Worm (Caenorhabditis elegans): ENCODE data around the gene F36H5.14.
"Not testable (repeated sequence)": the region's sequence is repeated elsewhere in the genome, so short reads cannot be mapped to it uniquely, and the experiment has no call there.

F36H5.14 gene

ce11 chrII:1820774-1821173 is 45.4 kb downstream of the F36H5.14 start, which contains the start of gene fbxa-3:
TSS of gene fbxa-3 (minus strand) at chrII:1820874.
- TF ChIP-seq mml-1 (tag; optimal IDR thresholded peaks at IDR 0.05), result no peak
- no peak for TF ChIP-seq elt-2 (tag; optimal IDR thresholded peaks at IDR 0.05)
- no peak for TF ChIP-seq snpc-4 (tag; optimal IDR thresholded peaks at IDR 0.05)
- TF ChIP-seq elt-3 (tag; optimal IDR thresholded peaks at IDR 0.05), result no peak
- no peak for TF ChIP-seq ceh-16 (tag; optimal IDR thresholded peaks at IDR 0.05)
- TF ChIP-seq unc-62 (GFP tag; optimal IDR thresholded peaks at IDR 0.05), result no peak
- no peak for TF ChIP-seq elt-1 (tag; optimal IDR thresholded peaks at IDR 0.05)
- TF ChIP-seq pha-4 (tag; optimal IDR thresholded peaks at IDR 0.05), result no peak
- TF ChIP-seq tbx-2 (tag; optimal IDR thresholded peaks at IDR 0.05), result no peak
- TF ChIP-seq ztf-11 (tag; optimal IDR thresholded peaks at IDR 0.05), result no peak
- no peak for TF ChIP-seq aly-2 (tag; optimal IDR thresholded peaks at IDR 0.05)
- no peak for TF ChIP-seq skn-1 (tag; optimal IDR thresholded peaks at IDR 0.05)
- TF ChIP-seq ceh-9 (tag; optimal IDR thresholded peaks at IDR 0.05), result no peak
- no peak for TF ChIP-seq unc-39 (tag; optimal IDR thresholded peaks at IDR 0.05)
- no peak for TF ChIP-seq nhr-12 (tag; optimal IDR thresholded peaks at IDR 0.05)

ce11 chrII:1823597-1823996 is 48.3 kb downstream of the F36H5.14 start:
- peak; percentile 57 for TF ChIP-seq elt-2 (tag; optimal IDR thresholded peaks at IDR 0.05)

ce11 chrII:1824329-1824728 is 49.0 kb downstream of the F36H5.14 start, which contains the start of gene math-41:
TSS of gene math-41 (plus strand) at chrII:1824629.
- not testable (repeated sequence) for TF ChIP-seq jun-1, nhr-76, elt-3 (tag; optimal IDR thresholded peaks at IDR 0.05)

All from whole organism, L3 larva.